Fruit fly (Drosophila melanogaster): ENCODE data around the gene timeout.
A peak's percentile ranks its signal among the peaks of the same experiment; 100 is the strongest.

The timeout gene

DNA sequence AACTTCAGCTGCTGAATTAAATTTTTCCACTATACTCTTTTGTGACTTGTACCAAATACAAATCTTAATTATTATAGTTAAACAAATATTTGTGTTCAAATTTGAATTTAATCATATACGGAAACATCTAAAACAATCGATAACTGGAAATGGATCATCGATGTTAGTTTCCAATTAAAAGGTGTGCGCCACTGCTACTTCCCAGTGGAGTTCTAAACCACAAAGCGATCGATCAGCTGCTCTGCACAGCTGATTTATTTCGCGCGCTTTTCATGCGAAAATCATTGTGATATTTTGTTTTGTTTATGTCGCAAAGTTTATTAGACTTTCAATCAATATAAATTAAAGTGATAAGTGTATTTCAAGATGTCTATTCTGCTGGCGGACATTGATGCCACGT, at the start of gene timeout:
Gene timeout, plus strand, starts transcription at position 257 of the 400 bp plus-strand sequence.
- TF ChIP-seq noc (tag; optimal IDR thresholded peaks at IDR 0.05): no peak

DNA sequence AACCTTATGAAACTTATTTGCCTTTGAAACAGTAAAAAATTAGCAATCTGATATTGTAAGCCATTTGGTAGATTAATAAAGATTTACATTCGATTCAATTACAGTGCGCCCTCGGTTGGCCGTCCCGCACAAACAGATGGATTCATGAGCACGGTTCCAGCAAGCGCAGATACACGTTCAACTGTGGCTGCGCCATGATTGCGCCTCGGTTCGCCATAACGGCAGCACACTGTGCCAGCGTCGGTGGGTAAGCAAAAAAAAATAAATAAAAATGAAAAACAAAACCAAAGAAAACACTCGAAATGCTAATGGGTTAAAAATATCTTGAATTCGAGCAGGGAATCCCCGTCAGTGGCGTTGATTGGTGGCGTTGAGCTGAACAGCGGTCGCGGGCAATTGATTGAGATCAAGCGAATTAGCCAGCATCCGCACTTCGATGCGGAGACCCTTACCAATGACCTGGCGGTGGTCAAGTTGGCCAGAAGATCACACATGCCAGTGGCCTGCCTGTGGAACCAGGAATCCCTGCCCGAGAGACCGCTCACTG, 49.3 kb upstream of the timeout start:
- no peak for TF ChIP-seq noc (tag; optimal IDR thresholded peaks at IDR 0.05)

DNA sequence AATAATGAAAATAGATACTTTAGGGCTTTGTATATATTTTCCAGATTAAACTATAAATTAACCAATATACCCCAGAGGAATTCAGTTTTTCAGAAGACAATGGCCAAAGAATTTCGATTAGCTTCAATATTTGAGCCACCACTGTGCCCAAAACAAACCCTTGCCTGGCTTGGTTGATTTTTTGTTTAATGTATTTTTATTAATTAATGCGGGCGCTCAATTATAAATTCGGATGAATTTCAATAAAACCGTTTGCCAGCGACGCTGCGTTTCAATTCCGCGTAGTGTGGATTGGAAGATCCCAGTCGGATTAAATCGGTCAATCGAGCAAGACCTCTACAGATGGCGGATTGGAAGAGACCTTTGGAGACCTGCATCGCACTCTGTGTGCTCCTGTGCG, 46.7 kb upstream of the timeout start, which contains the start of gene CG11670:
Gene CG11670, plus strand, starts transcription at position 301 of the 400 bp plus-strand sequence.
- TF ChIP-seq noc (tag; optimal IDR thresholded peaks at IDR 0.05): no peak

DNA sequence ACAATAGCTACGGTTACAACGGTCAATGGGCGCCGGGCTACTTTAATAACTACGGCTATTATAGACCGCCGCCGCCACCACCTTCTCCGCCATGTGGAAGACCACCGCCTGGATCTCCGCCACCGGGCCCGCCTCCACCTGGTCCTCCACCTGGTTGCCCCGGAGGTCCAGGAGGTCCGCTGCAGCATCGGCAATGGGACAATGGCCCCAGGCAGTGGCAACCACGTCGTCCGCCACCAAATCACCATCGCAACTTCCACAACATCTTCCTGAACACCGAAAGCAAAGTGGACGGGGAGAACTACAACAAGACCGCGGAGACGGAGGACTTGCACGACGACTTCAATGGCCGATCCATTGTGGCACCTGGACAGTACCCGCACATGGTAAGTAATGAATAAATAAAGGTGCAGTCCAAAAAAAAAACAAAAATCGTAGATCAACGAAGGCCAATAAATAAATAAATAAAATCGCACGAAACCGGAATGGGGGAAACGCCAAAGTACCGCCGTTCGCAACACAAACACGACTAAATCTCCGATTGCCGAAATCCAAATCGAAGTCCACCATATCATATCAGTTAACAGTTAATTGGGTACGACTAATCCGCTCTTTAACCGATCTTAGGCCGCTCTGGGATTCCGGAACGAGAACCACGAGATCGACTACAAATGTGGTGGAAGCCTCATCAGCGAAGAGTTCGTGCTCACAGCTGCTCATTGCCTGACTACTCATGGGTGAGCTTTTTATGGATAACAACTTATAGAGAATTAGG, 46.0 kb upstream of the timeout start, which contains the start of gene snk:
Gene snk, minus strand, starts transcription at position 513 of the 775 bp plus-strand sequence.
- no peak for TF ChIP-seq noc (tag; optimal IDR thresholded peaks at IDR 0.05)

DNA sequence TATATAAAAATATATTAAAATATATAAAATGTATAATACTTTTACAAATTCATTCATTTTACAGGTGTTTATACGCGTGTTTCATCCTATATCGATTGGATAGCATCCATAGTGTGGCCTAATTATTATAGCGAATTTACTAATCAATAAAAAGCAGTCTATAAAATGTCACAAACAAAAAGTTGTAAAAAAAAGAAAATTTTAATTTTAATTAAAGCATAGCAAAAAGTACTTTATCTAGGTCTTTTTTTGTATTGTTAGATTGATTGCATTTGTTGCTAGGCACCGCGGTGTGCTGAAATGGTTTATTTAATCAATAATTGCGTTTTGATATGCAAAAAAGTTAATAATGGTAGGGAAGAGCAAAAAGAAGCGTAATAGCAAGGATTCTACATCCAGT, 44.6 kb upstream of the timeout start, which contains the start of gene CG45122:
Gene CG45122, plus strand, starts transcription at position 301 of the 400 bp plus-strand sequence.
- TF ChIP-seq noc (tag; optimal IDR thresholded peaks at IDR 0.05): no peak

DNA sequence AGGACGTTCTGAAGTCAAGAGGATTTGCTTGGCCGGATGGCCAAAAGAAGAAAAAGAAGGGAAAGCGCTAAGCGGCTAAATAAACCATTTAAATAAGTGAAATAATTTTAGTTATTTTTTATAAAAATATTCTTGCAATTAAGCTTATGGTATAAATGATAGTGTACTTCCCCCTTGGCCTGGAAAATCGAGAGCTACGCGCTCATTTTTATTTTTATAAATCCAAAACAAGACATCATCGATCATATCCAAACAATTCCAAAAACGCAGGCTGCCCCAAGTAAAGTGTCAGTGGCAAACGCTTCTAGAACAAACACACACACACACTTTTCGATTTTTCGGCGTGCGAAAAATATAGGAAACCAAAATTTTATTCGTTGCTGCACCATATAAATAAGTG, 44.0 kb upstream of the timeout start, which contains the start of gene Hsc70-2:
Gene Hsc70-2, plus strand, starts transcription at position 301 of the 400 bp plus-strand sequence.
- TF ChIP-seq noc (tag; optimal IDR thresholded peaks at IDR 0.05): no peak

DNA sequence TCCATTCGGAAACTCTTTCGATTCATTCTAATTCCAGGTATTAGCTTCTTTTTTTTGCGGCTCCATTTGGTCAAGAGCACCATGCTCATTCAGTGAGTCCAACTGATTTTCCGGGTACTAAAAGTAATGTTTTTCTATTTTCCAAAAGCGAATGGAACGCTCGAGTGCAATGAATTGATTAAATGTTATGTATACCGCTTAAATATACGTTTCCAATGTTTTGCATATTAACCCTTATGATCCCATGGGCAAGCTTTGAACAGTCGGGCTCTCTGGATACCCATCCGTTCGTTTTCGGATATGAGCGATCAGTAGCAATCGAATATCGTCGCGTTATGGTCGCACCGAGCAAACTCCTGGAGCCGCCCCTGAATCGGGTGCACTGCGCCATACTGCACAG, 41.0 kb upstream of the timeout start, which contains the start of gene CG31157:
Gene CG31157, plus strand, starts transcription at position 301 of the 400 bp plus-strand sequence.
- TF ChIP-seq noc (tag; optimal IDR thresholded peaks at IDR 0.05): no peak

DNA sequence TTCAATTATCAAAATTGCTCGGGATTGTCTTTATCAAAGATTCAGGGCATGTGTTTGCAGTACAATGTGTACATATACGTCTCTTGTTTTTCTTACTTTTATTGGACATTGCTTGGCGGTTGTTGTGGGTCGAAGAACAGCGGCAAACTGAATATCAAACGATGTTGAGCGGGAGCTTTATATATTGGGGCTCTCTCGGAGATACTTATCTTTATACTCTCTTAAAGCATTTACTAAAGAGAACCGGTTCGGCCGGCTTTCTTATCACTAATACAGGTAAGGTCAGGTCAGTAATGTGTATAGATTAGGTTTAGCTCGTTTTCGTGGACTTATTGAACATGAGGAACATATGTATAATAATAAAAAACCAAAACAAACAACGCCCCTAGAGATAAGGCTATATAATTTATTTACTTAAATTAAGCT, 37.1 kb upstream of the timeout start, which contains the start of gene CG7966:
Gene CG7966, minus strand, starts transcription at position 156 of the 426 bp plus-strand sequence.
- peak; percentile 59 for TF ChIP-seq noc (tag; optimal IDR thresholded peaks at IDR 0.05)

DNA sequence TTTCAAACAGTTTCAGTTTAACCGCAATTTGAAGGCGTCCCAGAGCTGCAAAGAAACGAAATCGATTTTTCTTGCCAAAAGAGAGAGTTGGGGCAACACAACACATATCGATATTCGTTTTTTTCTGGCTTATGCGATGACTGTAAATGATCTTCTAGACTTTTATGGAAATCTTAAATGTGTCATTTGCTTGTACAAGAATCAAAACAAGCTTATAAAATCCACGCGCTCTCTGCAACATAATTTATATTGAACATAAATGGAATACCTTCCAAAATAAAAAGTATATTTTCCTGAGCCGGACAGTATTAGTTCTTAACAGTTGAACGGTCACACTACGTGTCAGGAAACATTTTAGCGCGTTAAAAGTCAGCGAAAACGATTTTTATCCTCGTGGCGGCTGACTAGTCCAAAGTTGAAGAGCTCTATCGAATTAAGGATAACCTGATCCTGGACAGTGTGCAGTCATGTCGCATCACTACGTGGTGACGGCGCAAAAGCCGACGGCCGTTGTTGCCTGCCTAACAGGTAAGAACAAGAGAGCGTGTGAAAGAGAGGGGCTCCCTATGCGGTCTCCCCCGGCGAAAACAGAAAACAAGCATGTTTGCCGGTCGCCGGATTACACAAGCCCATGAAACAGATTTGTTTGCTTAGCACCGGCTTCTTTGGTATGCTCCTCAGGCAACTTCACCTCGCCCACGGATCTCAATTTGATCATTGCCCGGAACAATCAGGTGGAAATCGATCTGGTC, 36.3 kb upstream of the timeout start, which contains the start of gene pic:
Gene pic, plus strand, starts transcription at position 304 of the 752 bp plus-strand sequence.
- TF ChIP-seq noc (tag; optimal IDR thresholded peaks at IDR 0.05): no peak

DNA sequence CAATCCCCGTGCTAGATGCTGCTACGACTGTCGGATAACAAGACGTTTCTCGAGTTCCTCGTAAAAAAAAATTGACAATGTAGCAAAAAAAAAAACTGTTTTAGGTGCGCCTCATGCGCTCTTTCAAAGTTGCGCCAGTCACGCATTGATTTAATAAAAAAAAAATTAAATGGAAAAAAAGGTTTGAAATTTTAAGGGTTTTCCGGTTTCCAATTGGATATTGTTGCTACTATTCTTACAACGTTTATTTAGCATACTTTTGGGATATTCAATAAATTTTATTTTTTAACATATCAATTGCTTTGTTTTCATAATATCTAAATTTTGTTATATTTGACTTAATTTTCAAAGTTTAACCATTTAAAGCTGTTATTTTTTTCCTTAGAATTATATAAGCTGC, 31.9 kb upstream of the timeout start:
- TF ChIP-seq noc (tag; optimal IDR thresholded peaks at IDR 0.05): no peak

DNA sequence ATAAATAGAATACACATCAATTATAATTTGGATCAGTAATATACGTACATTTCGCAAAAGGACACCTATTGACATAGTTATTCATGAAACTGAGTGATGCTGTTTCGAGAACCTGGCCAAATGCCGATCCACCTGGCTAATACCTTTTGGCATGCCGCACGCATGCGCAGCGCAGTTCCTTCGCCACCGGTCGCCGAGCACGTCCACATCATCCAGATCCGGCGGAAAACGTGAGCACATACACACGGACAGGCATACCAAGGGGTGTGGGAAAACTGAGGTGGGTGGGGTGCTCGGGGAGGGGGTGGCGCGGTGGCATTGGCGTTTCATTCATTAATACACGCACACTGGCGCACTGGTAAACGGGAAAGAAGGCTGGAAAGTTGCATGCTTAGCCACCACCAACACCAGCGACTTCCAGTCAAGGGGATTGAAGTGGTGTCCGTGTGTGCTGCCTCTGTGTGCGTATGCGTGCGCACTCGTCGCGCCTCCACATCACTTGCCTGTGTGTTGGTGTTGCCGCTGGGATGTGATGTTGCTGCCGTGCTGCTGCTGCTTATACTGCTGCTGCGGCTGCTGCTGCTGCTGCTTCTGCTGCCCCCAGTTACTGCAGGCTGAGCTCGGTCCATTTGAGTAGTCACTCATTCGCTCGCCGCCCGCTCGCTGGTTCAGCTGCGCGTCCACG, 31.2 kb upstream of the timeout start, which contains the start of gene sim:
Gene sim, plus strand, starts transcription at position 635 of the 685 bp plus-strand sequence.
- no peak for TF ChIP-seq noc (tag; optimal IDR thresholded peaks at IDR 0.05)

DNA sequence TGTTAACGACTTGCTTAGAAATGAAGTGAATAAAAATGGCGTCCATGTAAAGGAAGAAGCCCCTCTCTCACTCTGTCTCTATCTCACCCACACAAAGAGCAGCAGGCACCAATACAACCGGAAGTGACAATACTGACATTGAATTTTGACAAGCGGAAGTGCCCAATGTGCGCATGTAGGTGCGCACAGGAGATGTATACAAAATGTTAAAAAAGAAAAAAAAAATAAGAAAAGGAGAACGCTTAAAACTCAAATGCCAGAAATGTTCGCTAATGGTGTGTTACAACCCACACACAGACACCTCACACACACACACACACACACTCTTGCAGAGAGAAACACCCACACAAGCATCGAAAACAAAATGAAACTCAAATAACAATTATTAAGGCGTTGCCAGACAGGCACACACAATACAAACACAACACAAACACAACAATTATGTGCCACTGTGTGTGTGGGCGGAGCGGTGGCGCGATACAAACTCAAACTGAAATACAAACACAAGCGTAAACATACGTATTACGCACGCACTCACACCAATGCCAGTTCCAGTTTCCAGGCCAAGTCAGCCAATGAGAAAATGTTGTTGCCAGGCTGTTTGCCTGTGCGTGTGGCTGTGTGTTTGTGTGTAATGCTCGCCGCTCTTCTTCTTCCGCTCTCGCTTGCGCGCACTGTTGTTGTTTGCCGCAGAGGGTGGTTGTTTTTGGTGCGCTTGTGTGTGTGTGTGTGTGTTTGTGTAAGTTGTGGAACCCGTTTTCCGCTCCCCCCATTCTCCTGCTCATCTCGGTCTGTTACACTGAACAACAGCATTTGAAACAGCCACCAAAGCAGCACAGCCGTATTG, 24.5 kb upstream of the timeout start:
- no peak for TF ChIP-seq noc (tag; optimal IDR thresholded peaks at IDR 0.05)

DNA sequence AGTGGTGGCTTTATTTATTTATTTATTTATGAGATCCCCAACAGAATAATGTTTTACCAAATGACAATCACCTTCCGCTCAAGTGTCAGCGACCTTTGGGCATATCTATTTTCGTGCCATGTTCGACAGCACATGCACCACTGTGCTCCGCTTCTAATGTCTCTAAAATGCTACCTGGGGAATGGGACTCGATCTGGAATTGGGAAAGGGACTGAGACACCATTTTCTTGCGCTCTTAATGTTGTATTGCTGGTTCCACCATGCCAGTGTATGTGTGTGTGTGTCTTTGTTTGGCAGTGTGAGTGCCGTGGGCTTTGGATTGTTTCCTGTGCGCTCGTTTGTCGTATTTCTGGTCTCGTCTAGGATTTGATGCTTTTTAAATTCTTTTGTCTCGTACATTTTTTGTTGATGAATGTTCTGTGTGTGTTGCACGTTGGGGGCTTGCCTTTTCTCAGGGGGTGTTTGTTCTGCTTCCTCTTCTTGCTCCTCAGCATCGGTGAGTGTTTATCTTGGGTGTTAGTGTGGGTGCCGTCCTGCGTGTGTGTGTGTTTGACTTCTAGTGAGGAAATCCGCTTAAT, 23.2 kb upstream of the timeout start:
- no peak for TF ChIP-seq noc (tag; optimal IDR thresholded peaks at IDR 0.05)

DNA sequence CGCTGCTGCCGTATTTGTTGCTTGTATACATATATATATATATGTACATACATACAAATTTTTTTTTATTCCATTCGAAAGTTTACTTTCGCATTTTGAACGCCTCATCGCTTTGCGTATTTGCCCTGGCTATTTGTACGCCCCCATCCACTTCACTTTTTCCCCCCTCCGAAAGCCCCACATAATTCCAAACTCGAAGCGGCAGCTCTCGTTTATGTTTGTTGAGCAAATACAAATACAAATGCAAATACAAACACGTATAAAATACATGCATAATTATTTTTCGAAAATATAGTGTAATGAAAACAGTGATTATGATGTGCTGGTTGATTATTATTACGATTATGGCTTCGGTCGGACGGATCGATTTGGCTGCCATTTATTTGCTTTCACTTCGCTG, 20.4 kb upstream of the timeout start:
- peak; percentile 69 for TF ChIP-seq noc (tag; optimal IDR thresholded peaks at IDR 0.05)

Data from whole organism, larva.